Fruit fly (Drosophila melanogaster) ovary, adult (tissue): ENCODE measurements around the gene raskol.

Experiments
- CG17801 ChIP-seq: fragments of 200-800 bp; optimal IDR thresholded peaks from 2 replicates; lab custom pipeline; 2019; ENCODE audit warnings: missing biosample characterization, mild to moderate bottlenecking, missing genetic modification characterization, moderate library complexity; ENCODE audit not compliant: partially characterized antibody

Gene raskol

dm6 chrX:17718423-17718822, 8.5 kb downstream of the raskol start:
- no peak for TF ChIP-seq CG17801 (GFP tag; lab: Kevin White, UChicago)

- no peak for TF ChIP-seq CG17801 (GFP tag; lab: Kevin White, UChicago)
Observed at dm6 chrX:17718927-17719691, 9.2 kb downstream of the raskol start.

DNA sequence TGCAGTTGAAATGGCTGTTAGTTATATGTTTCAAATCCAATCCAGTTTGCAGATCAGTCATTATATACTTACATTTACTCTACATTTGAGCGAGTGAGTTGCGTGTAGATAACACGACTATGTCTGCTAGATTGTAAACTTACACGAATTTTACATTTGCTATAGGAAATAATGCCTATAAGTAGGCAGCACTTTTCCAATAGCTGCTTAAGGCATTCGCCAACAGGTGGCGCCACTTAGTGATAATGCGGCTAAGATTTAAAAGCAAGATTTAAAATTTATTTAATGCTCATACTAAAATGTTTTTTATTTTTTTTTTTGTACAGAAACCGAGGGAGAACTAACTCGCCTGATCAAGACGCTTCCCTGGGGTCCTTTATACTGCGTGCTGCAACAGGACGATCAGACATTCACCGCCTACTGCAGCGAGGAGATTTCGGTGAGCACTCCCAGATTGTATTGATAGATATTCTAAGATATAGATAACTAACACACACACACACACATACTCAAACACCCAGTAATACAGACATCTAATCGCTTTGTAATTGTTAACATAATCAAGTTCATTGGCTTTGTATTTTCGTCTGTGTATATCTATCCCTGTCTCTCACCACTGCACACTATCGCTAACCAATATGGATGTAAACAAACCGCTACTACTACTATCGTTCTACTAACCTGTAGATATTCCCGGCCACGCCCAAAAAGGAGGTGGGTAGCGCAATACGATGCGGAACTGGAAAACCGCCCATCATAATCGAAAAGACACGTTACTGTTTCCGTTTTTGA, 10.5 kb downstream of the raskol start:
- TF ChIP-seq CG17801 (GFP tag; lab: Kevin White, UChicago) = no peak

- no peak for TF ChIP-seq CG17801 (GFP tag; lab: Kevin White, UChicago)
Observed at dm6 chrX:17722912-17723311, 13.0 kb downstream of the raskol start.

DNA sequence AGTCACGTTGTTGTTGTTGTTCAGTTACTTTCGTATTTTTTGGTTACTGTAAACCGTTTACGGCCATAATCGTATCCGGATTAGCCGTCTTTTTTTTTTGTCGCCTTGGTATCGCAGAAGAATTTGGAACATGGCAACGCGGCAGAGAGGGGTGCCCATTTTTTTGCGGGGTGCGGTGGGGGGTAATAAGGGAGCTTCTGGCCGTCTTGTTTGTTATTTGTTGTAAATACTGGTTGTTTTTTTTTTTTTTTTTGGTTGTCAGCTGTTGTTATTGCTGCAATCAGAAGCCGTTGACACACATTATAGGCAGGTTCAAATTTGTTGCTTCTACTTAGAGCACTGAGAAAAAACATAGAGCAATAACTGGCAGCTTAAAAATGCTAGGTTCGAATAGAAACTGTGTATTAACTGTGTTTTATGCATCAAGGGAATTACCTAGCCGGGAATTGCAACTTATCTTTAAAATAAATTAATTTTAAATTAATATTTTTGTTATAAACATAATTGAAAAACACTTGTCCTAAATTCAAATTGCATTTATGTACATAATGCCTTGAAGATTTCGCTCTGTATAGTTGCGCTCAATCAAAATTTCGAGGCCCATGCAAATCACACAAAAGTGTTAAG, 14.5 kb downstream of the raskol start:
- no peak for TF ChIP-seq CG17801 (GFP tag; lab: Kevin White, UChicago)

DNA sequence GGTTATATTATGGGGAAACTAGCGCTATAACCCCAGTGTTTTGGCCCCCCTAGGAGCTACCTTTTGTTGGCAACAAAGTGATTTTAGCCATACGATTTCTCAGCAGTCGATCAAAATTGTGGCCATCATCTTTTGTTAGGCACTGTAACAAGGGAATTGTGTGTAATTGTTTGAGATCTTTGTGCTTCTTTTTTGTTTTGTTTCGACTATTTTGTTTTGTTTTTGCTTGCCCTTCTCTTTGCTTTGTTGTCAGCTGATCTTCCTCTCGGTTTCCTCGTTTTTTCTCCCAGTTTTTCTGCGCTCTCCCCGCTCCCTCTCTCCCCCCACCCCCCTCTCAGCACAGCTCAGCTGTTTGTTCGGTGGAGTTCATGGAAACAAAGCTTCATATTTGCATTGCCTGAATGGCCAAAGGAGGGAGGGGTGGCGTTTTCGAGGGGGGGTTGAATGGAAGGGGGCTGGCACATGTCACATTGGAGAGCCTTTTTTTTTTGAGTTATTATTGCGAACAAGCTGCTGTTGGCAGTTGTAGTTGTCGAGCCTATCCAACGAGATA, 16.1 kb downstream of the raskol start:
- no peak for TF ChIP-seq CG17801 (GFP tag; lab: Kevin White, UChicago)

DNA sequence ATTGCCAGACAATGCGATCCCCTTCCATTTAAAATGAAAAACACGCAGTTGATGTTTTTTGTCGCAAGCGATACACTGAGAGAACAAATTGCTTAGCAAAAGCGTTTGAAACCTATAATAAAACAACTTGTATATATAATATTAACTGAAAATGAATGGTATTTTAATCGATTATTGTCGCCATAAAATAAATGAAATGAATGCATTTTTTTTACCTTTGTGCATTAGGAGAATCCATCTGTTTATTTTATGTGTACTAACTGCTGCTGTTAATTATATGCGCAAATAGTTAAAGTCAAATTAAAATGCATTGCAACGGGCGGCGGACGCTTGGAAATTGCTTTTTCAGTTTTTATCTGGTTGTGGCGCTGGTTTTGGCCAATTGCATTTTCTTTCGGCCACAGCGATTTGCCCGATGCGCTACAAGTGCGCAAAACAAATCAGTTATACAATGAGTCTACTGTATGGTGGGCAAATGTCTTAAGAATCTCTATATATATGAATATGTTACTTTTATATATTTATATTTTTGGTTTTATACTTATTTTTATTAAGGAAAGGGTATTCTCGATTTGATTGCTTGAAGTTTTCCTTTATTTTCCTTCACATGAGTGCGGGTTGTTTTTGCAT, 16.7 kb downstream of the raskol start:
- peak; percentile 50 for TF ChIP-seq CG17801 (GFP tag; lab: Kevin White, UChicago)

DNA sequence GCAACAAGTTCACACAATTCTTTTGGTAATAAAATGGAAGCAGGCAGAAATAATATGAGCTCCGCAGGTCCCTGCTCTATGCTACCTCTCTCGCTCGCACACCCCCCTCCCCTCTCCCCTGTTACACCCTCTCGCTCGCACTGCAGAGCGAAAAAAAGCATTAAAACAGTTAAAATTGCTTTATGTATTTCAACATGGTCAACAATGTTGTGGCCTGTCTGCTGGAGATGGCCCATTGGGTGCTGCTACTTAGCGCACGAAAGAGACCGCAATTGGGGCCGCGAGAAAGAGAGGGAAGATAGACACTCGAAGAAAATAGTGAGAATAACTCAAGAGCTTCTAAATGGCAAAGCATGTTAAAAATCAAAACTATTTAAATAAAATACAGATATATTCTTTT, 18.4 kb downstream of the raskol start:
- no peak for TF ChIP-seq CG17801 (GFP tag; lab: Kevin White, UChicago)

dm6 chrX:17732076-17732475, 22.1 kb downstream of the raskol start:
- TF ChIP-seq CG17801 (GFP tag; lab: Kevin White, UChicago) = peak; percentile 43

- no peak for TF ChIP-seq CG17801 (GFP tag; lab: Kevin White, UChicago)
Observed at dm6 chrX:17732684-17733083, 22.7 kb downstream of the raskol start.

DNA sequence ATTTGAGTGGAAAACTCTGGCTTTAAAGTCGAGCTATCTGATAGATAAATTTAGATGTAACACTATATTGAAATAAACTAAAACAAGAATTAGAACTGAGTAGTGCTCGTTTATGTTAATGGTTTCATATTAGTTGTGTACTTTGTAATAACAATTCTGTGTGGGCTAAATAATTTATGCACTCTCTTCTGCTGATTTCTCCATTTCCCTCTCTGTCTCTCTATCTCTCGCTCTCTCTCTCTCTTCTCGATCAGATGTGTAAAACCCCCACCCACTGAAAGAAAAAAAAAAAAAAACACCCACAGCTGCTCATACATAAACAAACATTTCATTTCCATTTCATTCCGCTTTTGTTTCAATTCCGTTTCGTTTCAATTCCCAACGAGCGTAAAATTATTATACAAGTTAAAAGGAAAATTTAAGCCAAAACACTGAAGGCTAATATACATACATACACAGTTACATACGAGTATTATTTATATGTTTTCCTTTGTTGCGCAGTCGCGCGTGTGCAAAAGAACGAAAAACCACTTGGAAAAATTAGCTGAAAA, 23.8 kb downstream of the raskol start:
- no peak for TF ChIP-seq CG17801 (GFP tag; lab: Kevin White, UChicago)

DNA sequence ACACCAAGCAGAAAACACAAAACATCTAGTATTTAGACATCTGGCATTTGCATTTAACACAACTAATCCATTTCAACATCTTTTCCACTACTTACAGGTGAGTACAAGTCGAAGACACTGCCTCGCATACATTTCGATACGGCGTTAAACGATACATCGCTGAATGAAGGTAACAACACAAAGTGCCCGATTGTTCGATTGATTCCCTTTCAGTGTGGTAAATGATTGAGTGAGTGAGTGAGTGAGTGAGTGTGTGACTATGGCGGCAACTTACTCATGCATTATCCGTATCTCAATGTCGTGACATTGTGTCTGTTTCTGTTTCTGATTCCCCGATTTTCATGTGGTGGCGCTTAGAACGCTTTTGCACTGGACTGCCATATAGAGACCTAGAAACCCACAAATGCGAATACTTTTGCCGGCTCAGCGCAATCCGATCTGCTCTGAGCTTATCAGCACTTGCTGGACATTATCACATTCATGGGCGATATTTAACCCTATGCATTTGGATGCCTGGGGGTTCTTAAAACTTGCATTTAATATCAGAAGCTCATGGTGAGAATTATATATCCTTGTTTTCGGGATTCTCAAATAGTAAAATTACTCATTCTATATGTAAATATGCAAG, 26.3 kb downstream of the raskol start:
- no peak for TF ChIP-seq CG17801 (GFP tag; lab: Kevin White, UChicago)

dm6 chrX:17737024-17737685, 27.2 kb downstream of the raskol start:
- no peak for TF ChIP-seq CG17801 (GFP tag; lab: Kevin White, UChicago)
